Worm (Caenorhabditis elegans) whole organism, young adult: Measurements from ENCODE around the gene col-113.

Experiments
- dpl-1 ChIP-seq: fragments of 150-350 bp; optimal IDR thresholded peaks from 2 replicates; lab custom pipeline; 2014; ENCODE audit warnings: missing biosample characterization, missing genetic modification reagents, missing genetic modification characterization
- lin-54 ChIP-seq: fragments of 200-800 bp; sonication (Bioruptor generic); optimal IDR thresholded peaks from 2 replicates; lab custom pipeline; 2018; ENCODE audit warnings: mild to moderate bottlenecking, missing genetic modification characterization, missing compliant biosample characterization
- rcor-1 ChIP-seq: fragments of 200-800 bp; sonication (Bioruptor generic); IDR thresholded peaks from 2 replicates; pipeline ENCODE4 v1.3.6; 2022; ENCODE audit warnings: missing genetic modification reagents, missing genetic modification characterization, missing compliant biosample characterization
- unc-62 ChIP-seq: fragments of 150-350 bp; optimal IDR thresholded peaks from 2 replicates; lab custom pipeline; 2014; ENCODE audit warnings: missing biosample characterization, missing genetic modification reagents, missing genetic modification characterization

DNA sequence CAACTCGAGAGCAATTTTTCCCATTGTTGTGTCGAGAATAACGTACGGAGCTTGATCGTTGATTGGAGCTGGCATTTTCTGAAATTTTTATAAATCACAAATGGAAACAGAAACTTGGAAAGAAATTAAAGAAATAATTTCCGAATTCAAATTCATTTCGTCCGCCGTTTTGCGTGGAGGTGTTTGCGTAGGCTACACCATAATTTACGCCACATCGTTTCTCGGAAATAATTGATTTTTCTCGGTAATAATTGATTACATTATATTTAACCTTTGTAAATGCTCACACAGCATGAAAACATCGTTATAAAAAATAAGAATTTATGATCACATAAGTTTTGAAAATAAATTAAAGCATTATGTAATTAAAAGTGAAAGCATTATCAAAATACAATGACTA is 19.2 kb downstream of the col-113 start, which contains the start of gene cyn-12:
- TF ChIP-seq dpl-1 (GFP tag; lab: Kevin White, UChicago), result no peak
- no peak for TF ChIP-seq unc-62 (GFP tag; lab: Kevin White, UChicago)
- TF ChIP-seq rcor-1 (GFP tag; lab: Robert Waterston, UW), result no peak
- peak; percentile 23 for TF ChIP-seq lin-54 (GFP tag; lab: Kevin White, UChicago)
